Worm (Caenorhabditis elegans) whole organism, L2 larva: ENCODE results near the gene ZK686.3.

Experiments
- C34F6.9 ChIP-seq: fragments of 150-350 bp; optimal IDR thresholded peaks from 2 replicates; lab custom pipeline; 2014; ENCODE audit warnings: missing biosample characterization, missing genetic modification characterization
- F13H6.1 ChIP-seq: sonication (generic microtip); optimal IDR thresholded peaks from 2 replicates; lab custom pipeline; 2016; ENCODE audit warnings: missing genetic modification characterization, missing compliant biosample characterization
- R02D3.7 ChIP-seq: fragments of 150-350 bp; optimal IDR thresholded peaks from 2 replicates; lab custom pipeline; 2014; ENCODE audit warnings: missing biosample characterization, missing genetic modification characterization
- Y55F3AM.14 ChIP-seq: fragments of 200-800 bp; sonication (Bioruptor generic); optimal IDR thresholded peaks from 2 replicates; lab custom pipeline; 2018; ENCODE audit warnings: mild to moderate bottlenecking, missing genetic modification characterization, missing compliant biosample characterization
- ZK546.5 ChIP-seq: sonication (generic microtip); optimal IDR thresholded peaks from 2 replicates; lab custom pipeline; 2017; ENCODE audit warnings: missing biosample characterization, missing genetic modification characterization
- alr-1 ChIP-seq: fragments of 150-350 bp; optimal IDR thresholded peaks from 2 replicates; lab custom pipeline; 2014; ENCODE audit warnings: missing biosample characterization, missing genetic modification characterization
- crh-2 ChIP-seq: sonication (generic microtip); optimal IDR thresholded peaks from 2 replicates; lab custom pipeline; 2017; ENCODE audit warnings: missing biosample characterization, missing genetic modification characterization
- dmd-4 ChIP-seq: sonication (generic microtip); optimal IDR thresholded peaks from 2 replicates; lab custom pipeline; 2017; ENCODE audit warnings: missing biosample characterization, missing genetic modification characterization
- egl-27 ChIP-seq: sonication (generic microtip); optimal IDR thresholded peaks from 3 replicates; lab custom pipeline; 2017; ENCODE audit warnings: missing biosample characterization, missing genetic modification reagents, missing genetic modification characterization
- elt-1 ChIP-seq: fragments of 150-350 bp; optimal IDR thresholded peaks from 2 replicates; lab custom pipeline; 2014; ENCODE audit warnings: missing biosample characterization, missing genetic modification characterization
- fos-1 ChIP-seq: fragments of 150-350 bp; optimal IDR thresholded peaks from 2 replicates; lab custom pipeline; 2014; ENCODE audit warnings: missing biosample characterization, missing genetic modification characterization
- gmeb-1 ChIP-seq: fragments of 150-350 bp; optimal IDR thresholded peaks from 2 replicates; lab custom pipeline; 2014; ENCODE audit warnings: missing biosample characterization, missing genetic modification characterization
- lin-11 ChIP-seq: fragments of 150-350 bp; sonication (generic microtip); optimal IDR thresholded peaks from 2 replicates; lab custom pipeline; 2014; ENCODE audit warnings: missing biosample characterization, missing genetic modification characterization, inconsistent platforms, mixed read lengths
- mab-5 ChIP-seq: fragments of 150-350 bp; optimal IDR thresholded peaks from 2 replicates; lab custom pipeline; 2014; ENCODE audit warnings: missing biosample characterization, missing genetic modification characterization
- mbf-1 ChIP-seq: sonication (generic microtip); optimal IDR thresholded peaks from 2 replicates; lab custom pipeline; 2017; ENCODE audit warnings: missing biosample characterization, missing genetic modification characterization
- nhr-10 ChIP-seq: sonication (generic microtip); optimal IDR thresholded peaks from 2 replicates; lab custom pipeline; 2017; ENCODE audit warnings: missing biosample characterization, missing genetic modification characterization
- nhr-11 ChIP-seq: fragments of 150-350 bp; optimal IDR thresholded peaks from 2 replicates; lab custom pipeline; 2014; ENCODE audit warnings: missing biosample characterization, missing genetic modification characterization
- nhr-12 ChIP-seq: fragments of 150-350 bp; optimal IDR thresholded peaks from 2 replicates; lab custom pipeline; 2014; ENCODE audit warnings: missing biosample characterization, missing genetic modification characterization
- nhr-129 ChIP-seq: fragments of 150-350 bp; optimal IDR thresholded peaks from 2 replicates; lab custom pipeline; 2014; ENCODE audit warnings: missing biosample characterization, missing genetic modification characterization
- nhr-21 ChIP-seq: fragments of 150-350 bp; optimal IDR thresholded peaks from 2 replicates; lab custom pipeline; 2014; ENCODE audit warnings: missing biosample characterization, missing genetic modification characterization
- nhr-23 ChIP-seq: fragments of 150-350 bp; optimal IDR thresholded peaks from 2 replicates; lab custom pipeline; 2014; ENCODE audit warnings: missing biosample characterization, missing genetic modification reagents, missing genetic modification characterization
- nhr-237 ChIP-seq: fragments of 150-350 bp; optimal IDR thresholded peaks from 2 replicates; lab custom pipeline; 2014; ENCODE audit warnings: missing biosample characterization, missing genetic modification characterization
- nhr-25 ChIP-seq: fragments of 150-350 bp; sonication (generic microtip); optimal IDR thresholded peaks from 3 replicates; lab custom pipeline; 2014; ENCODE audit warnings: missing biosample characterization, missing genetic modification characterization
- nhr-6 ChIP-seq: fragments of 150-350 bp; optimal IDR thresholded peaks from 2 replicates; lab custom pipeline; 2014; ENCODE audit warnings: missing biosample characterization, missing genetic modification characterization
- nhr-77 ChIP-seq: fragments of 150-350 bp; optimal IDR thresholded peaks from 2 replicates; lab custom pipeline; 2014; ENCODE audit warnings: missing biosample characterization, missing genetic modification characterization
- peb-1 ChIP-seq: fragments of 150-350 bp; optimal IDR thresholded peaks from 2 replicates; lab custom pipeline; 2014; ENCODE audit warnings: missing biosample characterization, missing genetic modification characterization
- skn-1 ChIP-seq: sonication (generic microtip); optimal IDR thresholded peaks from 2 replicates; lab custom pipeline; 2017; ENCODE audit warnings: missing biosample characterization, missing genetic modification characterization
- sma-3 ChIP-seq: sonication (generic microtip); optimal IDR thresholded peaks from 2 replicates; lab custom pipeline; 2016; ENCODE audit warnings: missing genetic modification reagents, missing genetic modification characterization, missing compliant biosample characterization
- sma-9 ChIP-seq, 2 experiments: fragments of 150-350 bp in 1 of 2; sonication (generic microtip) in 1 of 2; optimal IDR thresholded peaks; 2 replicates each; lab custom pipeline; 2014 to 2016; ENCODE audit warnings: missing genetic modification characterization in 2 of 2, mild to moderate bottlenecking in 1 of 2, missing biosample characterization in 1 of 2, missing compliant biosample characterization in 1 of 2, missing genetic modification reagents in 1 of 2, moderate library complexity in 1 of 2
- snpc-4 ChIP-seq: fragments of 150-350 bp; optimal IDR thresholded peaks from 2 replicates; lab custom pipeline; 2014; ENCODE audit warnings: missing biosample characterization, missing genetic modification characterization
- unc-39 ChIP-seq: fragments of 150-350 bp; optimal IDR thresholded peaks from 2 replicates; lab custom pipeline; 2014; ENCODE audit warnings: missing biosample characterization, missing genetic modification characterization
- unc-62 ChIP-seq: fragments of 150-350 bp; optimal IDR thresholded peaks from 2 replicates; lab custom pipeline; 2014; ENCODE audit warnings: missing biosample characterization, missing genetic modification reagents, missing genetic modification characterization
- zag-1 ChIP-seq: fragments of 150-350 bp; optimal IDR thresholded peaks from 2 replicates; lab custom pipeline; 2014; ENCODE audit warnings: missing biosample characterization, missing genetic modification characterization
- ztf-4 ChIP-seq: fragments of 150-350 bp; optimal IDR thresholded peaks from 2 replicates; lab custom pipeline; 2014; ENCODE audit warnings: missing biosample characterization, missing genetic modification characterization

Gene ZK686.3

ce11 chrIII:7758562-7758961 lies 10.3 kb downstream of the ZK686.3 start, which contains the start of gene pcp-1:
Gene pcp-1, plus strand, starts transcription at chrIII:7758903.
- TF ChIP-seq fos-1 (tag; lab: Kevin White, UChicago), result peak; percentile 91
- TF ChIP-seq gmeb-1 (tag; lab: Kevin White, UChicago), result peak; percentile 62
- TF ChIP-seq nhr-12, result no peak
- peak; percentile 16 for TF ChIP-seq sma-3 (GFP tag; lab: Kevin White, UChicago)
- TF ChIP-seq sma-9 (GFP tag; optimal IDR thresholded peaks at IDR 0.05; lab: Kevin White, UChicago), result peak; percentile 67
- TF ChIP-seq sma-9 (tag; optimal IDR thresholded peaks at IDR 0.05; lab: Kevin White, UChicago), result no peak
- TF ChIP-seq F13H6.1, result peak; percentile 45
- no peak for TF ChIP-seq lin-11 (tag; lab: Kevin White, UChicago)
- no peak for TF ChIP-seq nhr-10 (tag; lab: Kevin White, UChicago)
- TF ChIP-seq nhr-6 (tag; lab: Kevin White, UChicago), result no peak
- TF ChIP-seq Y55F3AM.14 (GFP tag; lab: Kevin White, UChicago), result no peak
- TF ChIP-seq unc-62, result no peak
- no peak for TF ChIP-seq mbf-1 (tag; lab: Kevin White, UChicago)
- TF ChIP-seq ZK546.5 (tag; lab: Kevin White, UChicago), result no peak
- peak; percentile 65 for TF ChIP-seq crh-2 (tag; lab: Kevin White, UChicago)

ce11 chrIII:7754348-7754747 lies 14.5 kb downstream of the ZK686.3 start, which contains the start of gene cdh-3:
Gene cdh-3, minus strand, starts transcription at chrIII:7754448.
- TF ChIP-seq nhr-23 (tag; lab: Kevin White, UChicago) (no peak), mab-5 (tag; lab: Kevin White, UChicago) (no peak), F13H6.1 (no peak), dmd-4 (tag; lab: Kevin White, UChicago) (no peak), nhr-237 (tag; lab: Kevin White, UChicago) (no peak), sma-3 (GFP tag; lab: Kevin White, UChicago) (no peak), crh-2 (tag; lab: Kevin White, UChicago) (no peak), egl-27 (tag; lab: Kevin White, UChicago) (no peak), nhr-77 (tag; lab: Kevin White, UChicago) (no peak), nhr-129 (tag; lab: Kevin White, UChicago) (no peak), snpc-4 (tag; lab: Kevin White, UChicago) (no peak), C34F6.9 (tag; lab: Kevin White, UChicago) (no peak), elt-1 (tag; lab: Kevin White, UChicago) (no peak), R02D3.7 (tag; lab: Kevin White, UChicago) (no peak), unc-62 (no peak), unc-39 (tag; lab: Kevin White, UChicago) (no peak), zag-1 (tag; lab: Kevin White, UChicago) (no peak)
- TF ChIP-seq, all 48 proteins: peak for 0

- TF ChIP-seq C34F6.9 (tag; lab: Kevin White, UChicago), result no peak
- TF ChIP-seq sma-3 (GFP tag; lab: Kevin White, UChicago), result no peak
- no peak for TF ChIP-seq skn-1 (tag; lab: Kevin White, UChicago)
- TF ChIP-seq ZK546.5 (tag; lab: Kevin White, UChicago), result no peak
- no peak for TF ChIP-seq nhr-11
- no peak for TF ChIP-seq peb-1
- TF ChIP-seq fos-1 (tag; lab: Kevin White, UChicago), result no peak
- TF ChIP-seq nhr-129 (tag; lab: Kevin White, UChicago), result no peak
- TF ChIP-seq alr-1 (tag; lab: Kevin White, UChicago), result no peak
- no peak for TF ChIP-seq crh-2 (tag; lab: Kevin White, UChicago)
- TF ChIP-seq egl-27 (tag; lab: Kevin White, UChicago), result no peak
- TF ChIP-seq nhr-23 (tag; lab: Kevin White, UChicago), result no peak
- TF ChIP-seq, all 48 proteins: peak for 0
These were observed 25.7 kb downstream of the ZK686.3 start for ce11 chrIII:7743183-7743582.

ce11 chrIII:7737646-7738258 lies 31.1 kb downstream of the ZK686.3 start:
- TF ChIP-seq ztf-4 (tag; lab: Kevin White, UChicago), result peak; percentile 25
- no peak for TF ChIP-seq nhr-21
- TF ChIP-seq, all 48 proteins: peak for 1

ce11 chrIII:7736806-7737205 lies 32.1 kb downstream of the ZK686.3 start:
- TF ChIP-seq Y55F3AM.14 (GFP tag; lab: Kevin White, UChicago), result peak; percentile 20
- no peak for TF ChIP-seq nhr-25
- peak; percentile 12 for TF ChIP-seq nhr-21
- TF ChIP-seq, all 48 proteins: peak for 2
